Fruit fly (Drosophila melanogaster) whole organism, prepupa: ENCODE measurements around the gene CG7029.

ENCODE experiments used
- Blimp-1 ChIP-seq: fragments of 200-800 bp; sonication (Bioruptor generic); optimal IDR thresholded peaks from 3 replicates; lab custom pipeline; 2017; ENCODE audit warnings: missing biosample characterization, missing genetic modification characterization, mild to moderate bottlenecking, moderate library complexity, missing genetic modification reagents
- CG10631 ChIP-seq: fragments of 200-800 bp; sonication (Bioruptor generic); optimal IDR thresholded peaks from 2 replicates; lab custom pipeline; 2016; ENCODE audit warnings: missing biosample characterization, missing genetic modification characterization
- CG11294 ChIP-seq: fragments of 200-800 bp; sonication (Bioruptor generic); IDR thresholded peaks from 2 replicates; pipeline ENCODE4 v1.3.6; 2022; ENCODE audit warnings: missing biosample characterization, missing genetic modification characterization
- CG11762 ChIP-seq: fragments of 200-800 bp; sonication (Bioruptor generic); optimal IDR thresholded peaks from 3 replicates; lab custom pipeline; 2016; ENCODE audit warnings: missing biosample characterization, missing genetic modification characterization; ENCODE audit not compliant: insufficient read depth
- CG16779 ChIP-seq: fragments of 200-800 bp; sonication (Bioruptor generic); optimal IDR thresholded peaks from 3 replicates; lab custom pipeline; 2017; ENCODE audit warnings: missing biosample characterization, mild to moderate bottlenecking, missing genetic modification characterization
- CG3032 ChIP-seq: fragments of 200-800 bp; optimal IDR thresholded peaks from 2 replicates; lab custom pipeline; 2019; ENCODE audit warnings: missing biosample characterization, mild to moderate bottlenecking, missing genetic modification characterization, moderate library complexity
- CG31627 ChIP-seq: fragments of 200-800 bp; sonication (Bioruptor generic); optimal IDR thresholded peaks from 3 replicates; lab custom pipeline; 2016; ENCODE audit warnings: missing biosample characterization, missing genetic modification characterization
- CG32006 ChIP-seq: fragments of 200-800 bp; sonication (Bioruptor generic); optimal IDR thresholded peaks from 3 replicates; lab custom pipeline; 2017; ENCODE audit warnings: missing biosample characterization, mild to moderate bottlenecking, missing genetic modification characterization
- CG34406 ChIP-seq: fragments of 200-800 bp; sonication (Bioruptor generic); optimal IDR thresholded peaks from 3 replicates; lab custom pipeline; 2016; ENCODE audit warnings: missing biosample characterization, missing genetic modification characterization
- CG3919 ChIP-seq: fragments of 200-800 bp; sonication (Bioruptor generic); optimal IDR thresholded peaks from 3 replicates; lab custom pipeline; 2016; ENCODE audit warnings: missing biosample characterization, missing genetic modification characterization
- CG4318 ChIP-seq: fragments of 200-800 bp; sonication (Bioruptor generic); optimal IDR thresholded peaks from 3 replicates; lab custom pipeline; 2017; ENCODE audit warnings: missing biosample characterization, mild to moderate bottlenecking, missing genetic modification characterization
- CG6792 ChIP-seq: fragments of 200-800 bp; sonication (Bioruptor generic); optimal IDR thresholded peaks from 3 replicates; lab custom pipeline; 2016; ENCODE audit warnings: missing biosample characterization, missing genetic modification characterization
- CG6808 ChIP-seq: fragments of 200-800 bp; sonication (Bioruptor generic); optimal IDR thresholded peaks from 3 replicates; lab custom pipeline; 2017; ENCODE audit warnings: missing biosample characterization, missing genetic modification characterization, mild to moderate bottlenecking, moderate library complexity, missing genetic modification reagents
- CG8119 ChIP-seq: fragments of 200-800 bp; sonication (Bioruptor generic); IDR thresholded peaks from 3 replicates; pipeline ENCODE4 v1.3.6; 2022; ENCODE audit warnings: missing biosample characterization, missing genetic modification characterization
- CG8319 ChIP-seq: fragments of 200-800 bp; sonication (Bioruptor generic); optimal IDR thresholded peaks from 3 replicates; lab custom pipeline; 2016; ENCODE audit warnings: missing biosample characterization, missing genetic modification characterization
- Eip78C ChIP-seq: fragments of 200-800 bp; sonication (Bioruptor generic); peaks from one replicate; lab custom pipeline; 2016; ENCODE audit warnings: missing biosample characterization, missing genetic modification characterization
- Eip93F ChIP-seq: fragments of 200-800 bp; sonication (Bioruptor generic); optimal IDR thresholded peaks from 2 replicates; lab custom pipeline; 2016; ENCODE audit warnings: missing biosample characterization, mild to moderate bottlenecking, missing genetic modification characterization
- Ets21C ChIP-seq: fragments of 200-800 bp; sonication (Bioruptor generic); optimal IDR thresholded peaks from 3 replicates; lab custom pipeline; 2016; ENCODE audit warnings: missing biosample characterization, missing genetic modification characterization
- Gug ChIP-seq: fragments of 200-800 bp; sonication (Bioruptor generic); IDR thresholded peaks from 2 replicates; pipeline ENCODE4 v1.3.6; 2022; ENCODE audit warnings: missing biosample characterization, missing genetic modification characterization
- Hr38 ChIP-seq: sonication (Bioruptor generic); optimal IDR thresholded peaks from 2 replicates; lab custom pipeline; 2016; ENCODE audit warnings: missing biosample characterization, missing genetic modification characterization
- Hr39 ChIP-seq: fragments of 200-800 bp; sonication (Bioruptor generic); optimal IDR thresholded peaks from 2 replicates; lab custom pipeline; 2016; ENCODE audit warnings: missing biosample characterization, missing genetic modification characterization
- Hr4 ChIP-seq: fragments of 200-800 bp; sonication (Bioruptor generic); optimal IDR thresholded peaks from 3 replicates; lab custom pipeline; 2016; ENCODE audit warnings: missing biosample characterization, missing genetic modification characterization
- Lpt ChIP-seq: fragments of 200-800 bp; sonication (Bioruptor generic); optimal IDR thresholded peaks from 3 replicates; lab custom pipeline; 2016; ENCODE audit warnings: missing biosample characterization, missing genetic modification characterization
- Met ChIP-seq: fragments of 200-800 bp; sonication (Bioruptor generic); optimal IDR thresholded peaks from 3 replicates; lab custom pipeline; 2016; ENCODE audit warnings: missing biosample characterization, missing genetic modification characterization
- OdsH ChIP-seq: fragments of 200-800 bp; sonication (Bioruptor generic); optimal IDR thresholded peaks from 3 replicates; lab custom pipeline; 2016; ENCODE audit warnings: missing biosample characterization, missing genetic modification characterization
- Smox ChIP-seq: fragments of 200-800 bp; sonication (Bioruptor generic); optimal IDR thresholded peaks from 3 replicates; lab custom pipeline; 2016; ENCODE audit warnings: missing biosample characterization, missing genetic modification characterization
- Sox102F ChIP-seq: fragments of 200-800 bp; sonication (Bioruptor generic); optimal IDR thresholded peaks from 2 replicates; lab custom pipeline; 2016; ENCODE audit warnings: missing biosample characterization, mild to moderate bottlenecking, missing genetic modification characterization
- Sox15 ChIP-seq: fragments of 200-800 bp; sonication (Bioruptor generic); optimal IDR thresholded peaks from 3 replicates; lab custom pipeline; 2016; ENCODE audit warnings: missing biosample characterization, missing genetic modification characterization
- acj6 ChIP-seq: fragments of 200-800 bp; sonication (Bioruptor generic); optimal IDR thresholded peaks from 3 replicates; lab custom pipeline; 2016; ENCODE audit warnings: missing biosample characterization, missing genetic modification characterization
- dac ChIP-seq: fragments of 200-800 bp; sonication (Bioruptor generic); optimal IDR thresholded peaks from 2 replicates; lab custom pipeline; 2017; ENCODE audit warnings: missing biosample characterization, mild to moderate bottlenecking, missing genetic modification characterization
- dsx ChIP-seq: fragments of 200-800 bp; optimal IDR thresholded peaks from 3 replicates; lab custom pipeline; 2019; ENCODE audit warnings: missing biosample characterization, mild to moderate bottlenecking, missing genetic modification characterization, moderate library complexity; ENCODE audit not compliant: poor library complexity, severe bottlenecking
- eg ChIP-seq: fragments of 200-800 bp; sonication (Bioruptor generic); IDR thresholded peaks from 3 replicates; pipeline ENCODE4 v1.3.6; 2022; ENCODE audit warnings: missing biosample characterization, missing genetic modification characterization
- esn ChIP-seq: fragments of 200-800 bp; sonication (Bioruptor generic); optimal IDR thresholded peaks from 2 replicates; lab custom pipeline; 2016; ENCODE audit warnings: missing biosample characterization, mild to moderate bottlenecking, missing genetic modification characterization, moderate library complexity
- fd59A ChIP-seq: fragments of 200-800 bp; sonication (Bioruptor generic); optimal IDR thresholded peaks from 2 replicates; lab custom pipeline; 2017; ENCODE audit warnings: missing biosample characterization, mild to moderate bottlenecking, missing genetic modification characterization, missing genetic modification reagents
- fd85E ChIP-seq: fragments of 200-800 bp; sonication (Bioruptor generic); optimal IDR thresholded peaks from 3 replicates; lab custom pipeline; 2016; ENCODE audit warnings: missing biosample characterization, missing genetic modification characterization
- fkh ChIP-seq: fragments of 200-800 bp; sonication (Bioruptor generic); optimal IDR thresholded peaks from 3 replicates; lab custom pipeline; 2017; ENCODE audit warnings: missing biosample characterization, mild to moderate bottlenecking, missing genetic modification characterization, moderate library complexity
- lz ChIP-seq: fragments of 200-800 bp; sonication (Bioruptor generic); optimal IDR thresholded peaks from 3 replicates; lab custom pipeline; 2016; ENCODE audit warnings: missing biosample characterization, missing genetic modification characterization
- net ChIP-seq: fragments of 200-800 bp; sonication (Bioruptor generic); optimal IDR thresholded peaks from 3 replicates; lab custom pipeline; 2016; ENCODE audit warnings: missing biosample characterization, missing genetic modification characterization
- salr ChIP-seq, 2 experiments: fragments of 200-800 bp; sonication (Bioruptor generic); optimal IDR thresholded peaks; 3 replicates each; lab custom pipeline; 2016 to 2018; ENCODE audit warnings: missing biosample characterization in 2 of 2, missing genetic modification characterization in 2 of 2, mild to moderate bottlenecking in 1 of 2
- spab ChIP-seq: fragments of 200-800 bp; sonication (Bioruptor generic); optimal IDR thresholded peaks from 2 replicates; lab custom pipeline; 2017; ENCODE audit warnings: missing biosample characterization, mild to moderate bottlenecking, missing genetic modification characterization, missing genetic modification reagents
- ss ChIP-seq, 2 experiments: fragments of 200-800 bp; sonication (Bioruptor generic); optimal IDR thresholded peaks; 2 replicates in 1 of 2; 3 replicates in 1 of 2; lab custom pipeline; 2017 to 2018; ENCODE audit warnings: mild to moderate bottlenecking in 2 of 2, missing biosample characterization in 2 of 2, missing genetic modification characterization in 2 of 2, moderate library complexity in 1 of 2
- svp ChIP-seq: fragments of 200-800 bp; sonication (Bioruptor generic); peaks from one replicate; lab custom pipeline; 2016; ENCODE audit warnings: missing biosample characterization, missing genetic modification characterization
- topi ChIP-seq: fragments of 200-800 bp; sonication (Bioruptor generic); optimal IDR thresholded peaks from 3 replicates; lab custom pipeline; 2016; ENCODE audit warnings: missing biosample characterization, missing genetic modification characterization

The CG7029 gene

DNA sequence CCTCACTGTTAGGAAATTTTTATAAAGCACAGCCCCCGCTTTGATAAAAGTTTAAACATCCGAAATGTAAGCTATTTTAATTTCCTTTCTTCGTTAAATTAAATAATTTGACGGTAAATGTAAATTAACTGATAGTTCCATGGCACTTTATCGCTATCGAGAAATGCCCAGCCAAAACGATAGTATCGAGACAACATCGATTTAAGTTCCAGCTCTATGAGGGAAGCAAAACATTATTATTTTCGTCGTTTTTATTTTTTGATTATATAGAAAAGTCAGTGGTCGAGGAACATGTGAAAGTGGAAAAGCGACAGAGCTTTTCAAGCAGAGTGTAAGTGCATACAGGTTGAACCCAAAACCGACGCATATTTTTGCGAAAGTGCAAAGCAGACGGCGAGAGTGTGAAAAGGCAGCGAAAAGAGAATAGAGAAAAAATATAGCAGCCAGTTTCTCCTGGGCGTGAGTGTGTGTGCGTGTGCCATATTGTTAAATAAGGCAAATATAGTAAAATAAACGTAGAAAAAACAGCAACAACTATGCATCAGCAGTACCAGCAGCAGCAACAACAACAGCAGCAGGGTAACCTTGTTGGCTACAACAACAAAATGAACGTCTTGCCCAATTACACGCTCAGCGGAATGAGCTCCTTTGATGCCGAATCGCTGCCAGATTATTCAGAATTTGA is 23.8 kb upstream of the CG7029 start, which contains the start of gene CG45049:
TSS of gene CG45049 (plus strand) at position 197 of the 685 bp plus-strand sequence.
- TF ChIP-seq fd85E (GFP tag; lab: Kevin White, UChicago) (no peak), Ets21C (GFP tag; lab: Kevin White, UChicago) (peak; percentile 9), Hr38 (GFP tag; lab: Kevin White, UChicago) (no peak), svp (GFP tag; lab: Kevin White, UChicago) (no peak), esn (GFP tag; lab: Kevin White, UChicago) (no peak), Hr39 (GFP tag; lab: Kevin White, UChicago) (peak; percentile 31), CG4318 (GFP tag; lab: Kevin White, UChicago) (no peak), Sox15 (GFP tag; lab: Kevin White, UChicago) (no peak), fd59A (GFP tag; lab: Kevin White, UChicago) (no peak), Smox (no peak), dac (GFP tag; lab: Kevin White, UChicago) (no peak), Gug (no peak), CG32006 (no peak), Sox102F (GFP tag; lab: Kevin White, UChicago) (no peak), CG11762 (GFP tag; lab: Kevin White, UChicago) (no peak), net (GFP tag; lab: Kevin White, UChicago) (no peak), spab (GFP tag; lab: Kevin White, UChicago) (no peak), Eip78C (GFP tag; lab: Kevin White, UChicago) (peak; percentile 35), lz (GFP tag; lab: Kevin White, UChicago) (peak; percentile 26), topi (GFP tag; lab: Kevin White, UChicago) (peak; percentile 13), salr (GFP tag; optimal IDR thresholded peaks at IDR 0.05; lab: Kevin White, UChicago) (no peak), CG3032 (tag; lab: Kevin White, UChicago) (no peak), CG11294 (GFP tag; lab: Robert Waterston, UW) (no peak), CG8319 (no peak), fkh (GFP tag; lab: Kevin White, UChicago) (peak; percentile 63), ss (GFP tag; optimal IDR thresholded peaks at IDR 0.05; lab: Kevin White, UChicago) (no peak), acj6 (GFP tag; lab: Kevin White, UChicago) (no peak), OdsH (GFP tag; lab: Kevin White, UChicago) (no peak), dsx (GFP tag; lab: Kevin White, UChicago) (no peak), CG6808 (GFP tag; lab: Kevin White, UChicago) (no peak), CG31627 (no peak), Met (peak; percentile 39), CG34406 (GFP tag; lab: Kevin White, UChicago) (no peak), CG3919 (GFP tag; lab: Kevin White, UChicago) (peak; percentile 13), CG10631 (GFP tag; lab: Kevin White, UChicago) (peak; percentile 34), Blimp-1 (GFP tag; lab: Kevin White, UChicago) (no peak), Hr4 (GFP tag; lab: Kevin White, UChicago) (peak; percentile 4), CG16779 (tag; lab: Kevin White, UChicago) (peak; percentile 2), Lpt (GFP tag; lab: Kevin White, UChicago) (no peak), CG6792 (GFP tag; lab: Kevin White, UChicago) (no peak), Eip93F (GFP tag; lab: Kevin White, UChicago) (no peak), eg (GFP tag; lab: Robert Waterston, UW) (no peak), CG8119 (no peak)
- TF ChIP-seq, all 60 proteins: peak for 11
